Fruit fly (Drosophila melanogaster): ENCODE results near the gene GstD11.

Gene GstD11

DNA sequence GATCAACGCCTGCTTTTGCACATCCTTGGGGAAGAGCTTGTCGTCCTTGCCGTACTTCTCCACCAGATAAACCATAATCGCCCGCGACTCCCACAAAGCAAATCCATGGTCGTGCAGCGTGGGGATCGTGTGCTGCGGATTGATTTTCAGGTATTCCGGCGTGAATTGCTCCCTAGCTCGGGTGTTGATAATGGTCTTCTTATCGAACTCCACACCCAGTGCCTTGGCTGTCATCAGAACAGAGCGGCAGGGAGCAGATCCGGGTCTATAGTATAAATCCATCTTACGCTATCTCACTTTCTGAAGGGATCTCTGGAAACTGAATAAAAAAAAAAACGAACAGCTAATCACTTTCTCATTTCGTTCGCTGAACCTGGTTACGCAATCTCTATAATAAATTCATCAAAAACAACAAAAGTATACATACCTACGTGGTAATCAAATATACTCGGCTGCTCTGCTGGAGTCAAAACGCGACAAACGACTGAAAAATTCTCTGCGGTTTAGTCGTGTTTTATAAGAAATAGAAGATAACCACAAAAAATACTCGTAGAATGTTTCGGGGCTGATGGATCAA, 17.8 kb upstream of the GstD11 start, which contains the start of gene GstD10:
TSS of gene GstD10 (minus strand) at position 472 of the 577 bp plus-strand sequence.
- no peak for TF ChIP-seq CG8119 (GFP tag; IDR thresholded peaks at IDR 0.05)
- TF ChIP-seq svp (GFP tag) = peak; percentile 90
- peak; percentile 75 for TF ChIP-seq vri (GFP tag; optimal IDR thresholded peaks at IDR 0.05)
- TF ChIP-seq Hr38 (GFP tag; optimal IDR thresholded peaks at IDR 0.05) = no peak

DNA sequence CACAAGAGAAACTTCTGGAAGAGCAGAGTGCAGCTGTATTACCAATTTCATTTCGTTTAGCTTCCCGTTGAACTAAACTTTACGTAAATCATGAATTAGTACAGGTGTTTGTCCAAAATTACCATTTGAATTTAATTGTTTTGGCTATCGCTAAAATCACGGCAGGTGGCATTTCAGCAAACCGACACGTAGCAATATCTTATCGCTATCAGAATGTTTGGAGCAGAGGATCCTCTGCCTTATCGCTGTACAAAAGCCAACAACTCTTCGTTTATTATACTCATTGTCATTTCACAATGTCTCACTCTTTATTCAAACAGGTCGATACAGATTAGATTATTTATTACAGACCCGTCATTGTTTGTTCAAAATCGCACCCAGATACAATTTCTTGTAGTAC, 17.2 kb upstream of the GstD11 start:
- TF ChIP-seq Eip93F (GFP tag; optimal IDR thresholded peaks at IDR 0.05) = peak; percentile 3
- TF ChIP-seq vri (GFP tag; optimal IDR thresholded peaks at IDR 0.05) = peak; percentile 8
- TF ChIP-seq CG8119 (GFP tag; IDR thresholded peaks at IDR 0.05) = no peak
- peak; percentile 31 for TF ChIP-seq fkh (GFP tag; optimal IDR thresholded peaks at IDR 0.05)

DNA sequence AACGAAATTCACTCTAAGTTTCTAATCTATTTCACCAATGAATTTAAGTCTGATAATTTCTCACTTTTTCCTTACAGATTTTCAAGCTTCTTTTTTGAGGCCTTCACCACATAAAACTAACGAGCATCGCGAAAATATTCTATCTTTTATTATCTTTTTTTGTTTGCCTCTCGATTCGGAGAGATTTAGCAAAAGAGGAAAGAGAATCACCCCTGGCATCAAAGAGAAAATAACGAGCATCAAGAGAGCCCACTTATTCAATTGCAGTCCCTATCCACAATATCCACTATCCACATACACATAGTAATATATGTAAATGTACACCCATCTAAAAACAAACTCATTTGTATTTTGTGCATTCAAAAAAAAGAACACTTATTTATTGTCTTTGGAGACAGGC, 15.7 kb upstream of the GstD11 start, which contains the start of gene GstD9:
TSS of gene GstD9 (minus strand) at position 101 of the 400 bp plus-strand sequence.
- TF ChIP-seq Eip78C (GFP tag) = peak; percentile 41
- no peak for TF ChIP-seq CG6276 (GFP tag; optimal IDR thresholded peaks at IDR 0.05)
- TF ChIP-seq Lpt (GFP tag; optimal IDR thresholded peaks at IDR 0.05) = no peak

dm6 chr3R:12369135-12369792, 13.9 kb upstream of the GstD11 start, which contains the start of gene GstD1:
TSS of gene GstD1 (minus strand) at chr3R:12369268.
- peak; percentile 45 for TF ChIP-seq CG3032 (tag; optimal IDR thresholded peaks at IDR 0.05)
- TF ChIP-seq Sox102F (GFP tag; optimal IDR thresholded peaks at IDR 0.05) = peak; percentile 2
- TF ChIP-seq CG9139 (GFP tag; optimal IDR thresholded peaks at IDR 0.05) = peak; percentile 36
- peak; percentile 83 for TF ChIP-seq Hr4 (GFP tag; optimal IDR thresholded peaks at IDR 0.05)
- TF ChIP-seq CG4318 (GFP tag; optimal IDR thresholded peaks at IDR 0.05) = peak; percentile 76
- peak; percentile 30 for TF ChIP-seq CG11762 (GFP tag; optimal IDR thresholded peaks at IDR 0.05; ENCODE audit: insufficient read depth)
- peak; percentile 25 for TF ChIP-seq spab (GFP tag; optimal IDR thresholded peaks at IDR 0.05)
- TF ChIP-seq Sox15 (GFP tag; optimal IDR thresholded peaks at IDR 0.05) = peak; percentile 10
- peak; percentile 83 for TF ChIP-seq Lpt (GFP tag; optimal IDR thresholded peaks at IDR 0.05)
- peak; percentile 35 for TF ChIP-seq Eip75B (GFP tag; optimal IDR thresholded peaks at IDR 0.05)
- TF ChIP-seq CG6854 (GFP tag; optimal IDR thresholded peaks at IDR 0.05) = no peak
- peak; percentile 69 for TF ChIP-seq CG6163 (GFP tag; IDR thresholded peaks at IDR 0.05)
- TF ChIP-seq ss (GFP tag; optimal IDR thresholded peaks at IDR 0.05) = peak; percentile 3 to 53
- peak; percentile 49 for TF ChIP-seq vri (GFP tag; optimal IDR thresholded peaks at IDR 0.05)
- TF ChIP-seq topi (GFP tag; optimal IDR thresholded peaks at IDR 0.05) = peak; percentile 48
- peak; percentile 77 for TF ChIP-seq CG6276 (GFP tag; optimal IDR thresholded peaks at IDR 0.05)
- TF ChIP-seq fd59A (GFP tag; optimal IDR thresholded peaks at IDR 0.05) = peak; percentile 59
- TF ChIP-seq CG34406 (GFP tag; optimal IDR thresholded peaks at IDR 0.05) = peak; percentile 43
- TF ChIP-seq CG6808 (GFP tag; optimal IDR thresholded peaks at IDR 0.05) = peak; percentile 51
- peak; percentile 64 for TF ChIP-seq lz (GFP tag; optimal IDR thresholded peaks at IDR 0.05)
- peak; percentile 61 for TF ChIP-seq Hr39 (GFP tag; optimal IDR thresholded peaks at IDR 0.05)
- peak; percentile 71 for TF ChIP-seq CG3919 (GFP tag; optimal IDR thresholded peaks at IDR 0.05)
- peak; percentile 43 for TF ChIP-seq acj6 (GFP tag; optimal IDR thresholded peaks at IDR 0.05)
- TF ChIP-seq CG31627 (GFP tag; optimal IDR thresholded peaks at IDR 0.05) = peak; percentile 47
- peak; percentile 76 for TF ChIP-seq CG15336 (GFP tag; IDR thresholded peaks at IDR 0.05)
- no peak for TF ChIP-seq fd85E (GFP tag; optimal IDR thresholded peaks at IDR 0.05)
- no peak for TF ChIP-seq Eip93F (GFP tag; optimal IDR thresholded peaks at IDR 0.05)
- no peak for TF ChIP-seq CG1621 (tag; optimal IDR thresholded peaks at IDR 0.05)
- TF ChIP-seq CG6792 (GFP tag; optimal IDR thresholded peaks at IDR 0.05) = peak; percentile 21
- peak; percentile 50 for TF ChIP-seq Met (GFP tag; optimal IDR thresholded peaks at IDR 0.05)
- peak; percentile 51 for TF ChIP-seq Ets96B (tag; optimal IDR thresholded peaks at IDR 0.05)
- TF ChIP-seq CG8119 (GFP tag; IDR thresholded peaks at IDR 0.05) = peak; percentile 72
- TF ChIP-seq Eip78C (GFP tag) = peak; percentile 89
- TF ChIP-seq svp (GFP tag) = peak; percentile 79
- peak; percentile 36 for TF ChIP-seq Smox (GFP tag; optimal IDR thresholded peaks at IDR 0.05)
- no peak for TF ChIP-seq CG11902 (GFP tag; optimal IDR thresholded peaks at IDR 0.05)
- TF ChIP-seq esn (GFP tag; optimal IDR thresholded peaks at IDR 0.05) = peak; percentile 60
- TF ChIP-seq salr (GFP tag; optimal IDR thresholded peaks at IDR 0.05) = peak in 1 of 2 experiments; percentile 81
- TF ChIP-seq Gug (GFP tag; IDR thresholded peaks at IDR 0.05) = 0 out of 2 replicates have a peak, but pooled peaks have one; percentile 52
- no peak for TF ChIP-seq Blimp-1 (GFP tag; optimal IDR thresholded peaks at IDR 0.05)

Measured in whole organism, prepupa.